Worm (Caenorhabditis elegans) whole organism, early embryonic: Measurements from ENCODE around the gene C44H4.4.

Experiments
- B0310.2 ChIP-seq: sonication (generic microtip); optimal IDR thresholded peaks from 2 replicates; lab custom pipeline; 2016; ENCODE audit warnings: mild to moderate bottlenecking, missing genetic modification characterization, missing compliant biosample characterization
- F13C5.2 ChIP-seq: sonication (generic microtip); optimal IDR thresholded peaks from 2 replicates; lab custom pipeline; 2017; ENCODE audit warnings: mild to moderate bottlenecking, missing genetic modification characterization, inconsistent platforms, missing compliant biosample characterization
- ama-1 ChIP-seq: fragments of 150-350 bp; optimal IDR thresholded peaks from 2 replicates; lab custom pipeline; 2014
- ceh-36 ChIP-seq: sonication (generic microtip); optimal IDR thresholded peaks from 2 replicates; lab custom pipeline; 2016; ENCODE audit warnings: missing genetic modification characterization, inconsistent platforms, missing compliant biosample characterization
- ets-7 ChIP-seq: sonication (generic microtip); optimal IDR thresholded peaks from 2 replicates; lab custom pipeline; 2016; ENCODE audit warnings: missing genotype, missing genetic modification characterization, missing compliant biosample characterization
- flt-1 ChIP-seq: fragments of 200-800 bp; sonication (Bioruptor generic); IDR thresholded peaks from 2 replicates; pipeline ENCODE4 v1.3.6; 2022; ENCODE audit warnings: missing genetic modification characterization, missing compliant biosample characterization
- hmbx-1 ChIP-seq: sonication (generic microtip); optimal IDR thresholded peaks from 2 replicates; lab custom pipeline; 2016; ENCODE audit warnings: mild to moderate bottlenecking, missing genetic modification characterization, missing compliant biosample characterization
- hmg-4 ChIP-seq: fragments of 200-800 bp; sonication (Bioruptor generic); optimal IDR thresholded peaks from 2 replicates; lab custom pipeline; 2018; ENCODE audit warnings: mild to moderate bottlenecking, missing genetic modification characterization, missing compliant biosample characterization
- pes-1 ChIP-seq: fragments of 200-800 bp; sonication (Bioruptor generic); IDR thresholded peaks from 2 replicates; pipeline ENCODE4 v1.3.6; 2022; ENCODE audit warnings: missing genetic modification reagents, missing genetic modification characterization, missing compliant biosample characterization
- sea-1 ChIP-seq: fragments of 200-800 bp; sonication (Bioruptor generic); conservative IDR thresholded peaks from 2 replicates; pipeline ENCODE4 v1.3.6; 2022; ENCODE audit warnings: missing genetic modification characterization, missing compliant biosample characterization
- tbx-11 ChIP-seq: fragments of 200-800 bp; sonication (Bioruptor generic); IDR thresholded peaks from 2 replicates; pipeline ENCODE4 v1.3.6; 2022; ENCODE audit warnings: missing genetic modification characterization, missing compliant biosample characterization
- tbx-37 ChIP-seq: fragments of 200-800 bp; sonication (Bioruptor generic); conservative IDR thresholded peaks from 2 replicates; pipeline ENCODE4 v1.3.6; 2022; ENCODE audit warnings: missing genetic modification reagents, missing genetic modification characterization, missing compliant biosample characterization

DNA sequence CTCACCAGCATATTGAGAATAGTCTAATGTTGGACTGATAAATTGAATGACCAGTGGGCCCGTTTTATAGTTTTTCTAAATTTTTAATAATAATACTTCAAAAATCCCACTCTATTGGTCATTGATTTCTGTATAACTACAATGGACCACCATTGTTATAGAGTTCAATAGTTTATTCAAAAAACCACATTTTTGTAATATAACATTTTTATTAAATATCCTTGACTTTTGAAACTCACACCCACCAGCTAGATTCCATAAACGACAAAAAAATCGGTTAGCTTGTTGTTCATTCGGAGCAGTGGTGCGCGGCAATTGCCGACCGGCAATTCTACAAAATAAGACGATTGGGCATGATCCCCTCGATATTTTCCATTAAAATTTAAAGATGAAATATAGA, 61.3 kb downstream of the C44H4.4 start, which contains the start of gene nspc-18:
- TF ChIP-seq F13C5.2 (tag; lab: Kevin White, UChicago) (no peak), ets-7 (no peak), ama-1 (lab: Kevin White, UChicago) (no peak), ceh-36 (tag; lab: Kevin White, UChicago) (no peak), hmg-4 (GFP tag; lab: Kevin White, UChicago) (no peak), pes-1 (GFP tag; lab: Robert Waterston, UW) (no peak), tbx-11 (GFP tag; lab: Robert Waterston, UW) (no peak), flt-1 (no peak), sea-1 (GFP tag; lab: Robert Waterston, UW) (no peak), tbx-37 (GFP tag; lab: Robert Waterston, UW) (no peak), B0310.2 (tag; lab: Kevin White, UChicago) (no peak), hmbx-1 (no peak)
